Worm (Caenorhabditis elegans): ENCODE measurements around the gene Y73B6BL.47.
"Not testable (repeated sequence)": the region's sequence is repeated elsewhere in the genome, so short reads cannot be mapped to it uniquely, and the experiment has no call there.

ce11 chrIV:6347213-6347612 is 14.6 kb upstream of the Y73B6BL.47 start, which contains the start of gene Y73B6BL.289:
- not testable (repeated sequence) for TF ChIP-seq ceh-9 (tag; optimal IDR thresholded peaks at IDR 0.05); ama-1 (optimal IDR thresholded peaks at IDR 0.05); pha-4 (tag; optimal IDR thresholded peaks at IDR 0.05); pqm-1 (tag; optimal IDR thresholded peaks at IDR 0.05); K02D7.2 (tag; optimal IDR thresholded peaks at IDR 0.05); tbx-2 (tag; optimal IDR thresholded peaks at IDR 0.05); nhr-232 (tag; optimal IDR thresholded peaks at IDR 0.05); zip-5 (tag; optimal IDR thresholded peaks at IDR 0.05)

All from whole organism, late embryonic.